Fruit fly (Drosophila melanogaster): Measurements from ENCODE around the gene amx.

amx gene

dm6 chrX:9243417-9243884 is 3.7 kb downstream of the amx start, which contains the start of the genes mxc and Larp7 (continued):
- TF ChIP-seq CG14667 (GFP tag; IDR thresholded peaks at IDR 0.05) (0 out of 2 replicates have a peak, but pooled peaks have one; percentile 6), CG11398 (GFP tag; optimal IDR thresholded peaks at IDR 0.05) (no peak), crol (GFP tag; IDR thresholded peaks at IDR 0.05) (no peak), CG11695 (GFP tag; IDR thresholded peaks at IDR 0.05) (no peak), pnt (GFP tag; optimal IDR thresholded peaks at IDR 0.05) (peak; percentile 67), Bdp1 (GFP tag; optimal IDR thresholded peaks at IDR 0.05) (peak; percentile 46), hth (optimal IDR thresholded peaks at IDR 0.05) (no peak), Six4 (GFP tag; optimal IDR thresholded peaks at IDR 0.05) (peak; percentile 42), Oaz (GFP tag; IDR thresholded peaks at IDR 0.05) (no peak), CG3163 (GFP tag; optimal IDR thresholded peaks at IDR 0.05) (peak; percentile 32), CG34224 (GFP tag; IDR thresholded peaks at IDR 0.05; ENCODE audit: partially characterized antibody) (peak; percentile 83), Ets65A (GFP tag) (peak; percentile 96), B-H2 (GFP tag; optimal IDR thresholded peaks at IDR 0.05) (no peak), da (GFP tag; optimal IDR thresholded peaks at IDR 0.05) (peak; percentile 70), gsb (GFP tag; IDR thresholded peaks at IDR 0.05) (no peak), CG32772 (GFP tag; IDR thresholded peaks at IDR 0.05) (peak; percentile 41; the same call in 1 of the 2 replicates), D19B (GFP tag; optimal IDR thresholded peaks at IDR 0.05) (no peak), D (optimal IDR thresholded peaks at IDR 0.05) (no peak), D (GFP tag; optimal IDR thresholded peaks at IDR 0.05) (no peak), otp (GFP tag; IDR thresholded peaks at IDR 0.05) (no peak), CG17328 (GFP tag; IDR thresholded peaks at IDR 0.05) (no peak), CG14441 (GFP tag; IDR thresholded peaks at IDR 0.05) (peak; percentile 52; the same call in 1 of the 2 replicates), CG8281 (tag; optimal IDR thresholded peaks at IDR 0.05) (no peak), btn (GFP tag; optimal IDR thresholded peaks at IDR 0.05) (no peak), CG5245 (GFP tag; optimal IDR thresholded peaks at IDR 0.05) (peak; percentile 8), cad (GFP tag; optimal IDR thresholded peaks at IDR 0.05) (no peak), corto (GFP tag; optimal IDR thresholded peaks at IDR 0.05) (no peak), CG10565 (GFP tag; optimal IDR thresholded peaks at IDR 0.05) (no peak), CG10209 (GFP tag; optimal IDR thresholded peaks at IDR 0.05) (peak; percentile 27), her (GFP tag; optimal IDR thresholded peaks at IDR 0.05) (peak; percentile 48), Ptx1 (GFP tag; IDR thresholded peaks at IDR 0.05) (peak; percentile 55; the same call in 1 of the 2 replicates), HmgD (GFP tag; optimal IDR thresholded peaks at IDR 0.05) (peak; percentile 51), CG1603 (tag; optimal IDR thresholded peaks at IDR 0.05) (no peak), h (optimal IDR thresholded peaks at IDR 0.05) (no peak), Ravus (GFP tag; IDR thresholded peaks at IDR 0.05) (no peak), crp (GFP tag; optimal IDR thresholded peaks at IDR 0.05) (peak in 1 of 2 experiments; percentile 57), H15 (GFP tag; IDR thresholded peaks at IDR 0.05) (no peak), Usf (GFP tag; optimal IDR thresholded peaks at IDR 0.05) (peak; percentile 47), CG7357 (GFP tag; IDR thresholded peaks at IDR 0.05) (peak; percentile 60; the same call in 1 of the 3 replicates), Vsx1 (GFP tag; optimal IDR thresholded peaks at IDR 0.05) (no peak), bbx (GFP tag; IDR thresholded peaks at IDR 0.05; ENCODE audit: partially characterized antibody) (peak; percentile 62), CG10979 (tag; optimal IDR thresholded peaks at IDR 0.05) (peak; percentile 27), CG15479 (GFP tag; optimal IDR thresholded peaks at IDR 0.05) (no peak), CG4707 (GFP tag; optimal IDR thresholded peaks at IDR 0.05) (no peak), CG1647 (GFP tag; optimal IDR thresholded peaks at IDR 0.05) (peak; percentile 21), ci (GFP tag; IDR thresholded peaks at IDR 0.05) (0 out of 3 replicates have a peak, but pooled peaks have one; percentile 51), CG2712 (tag; optimal IDR thresholded peaks at IDR 0.05) (peak; percentile 64), CG10462 (GFP tag; optimal IDR thresholded peaks at IDR 0.05) (peak; percentile 32), CG5953 (GFP tag; IDR thresholded peaks at IDR 0.05) (no peak), Chrac-16 (GFP tag; optimal IDR thresholded peaks at IDR 0.05) (peak; percentile 67), CG6689 (GFP tag; IDR thresholded peaks at IDR 0.05) (peak; percentile 57; the same call in 1 of the 2 replicates), repo (GFP tag; optimal IDR thresholded peaks at IDR 0.05) (no peak)

All from whole organism, embryonic.